Fruit fly (Drosophila melanogaster): ENCODE measurements around the gene raskol.

Gene raskol

DNA sequence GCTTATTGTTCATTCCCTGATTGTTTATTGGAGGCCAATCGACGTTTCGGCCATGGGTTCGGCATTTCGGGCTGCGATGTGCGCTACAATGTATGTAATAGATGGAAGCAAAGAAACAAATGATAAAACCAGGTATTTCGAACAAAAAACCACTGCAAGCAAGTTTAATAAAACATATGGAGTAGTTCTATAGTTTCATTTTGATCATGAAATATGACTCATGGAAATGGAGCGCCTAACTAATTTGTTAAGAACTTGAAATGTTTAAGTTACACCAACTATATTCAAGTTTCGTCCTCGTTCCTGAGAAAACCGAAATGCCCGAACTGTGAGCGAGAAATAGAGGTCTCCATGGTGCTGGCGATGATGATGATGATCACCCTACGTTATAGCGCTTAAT, 70.4 kb downstream of the raskol start (continued):
- TF ChIP-seq CoRest (tag; optimal IDR thresholded peaks at IDR 0.05) (peak; percentile 70), CG7357 (GFP tag; IDR thresholded peaks at IDR 0.05) (0 out of 3 replicates have a peak, but pooled peaks have one; percentile 13), CG11085 (GFP tag; IDR thresholded peaks at IDR 0.05) (no peak), CG8281 (tag; optimal IDR thresholded peaks at IDR 0.05) (no peak), CG10321 (GFP tag; IDR thresholded peaks at IDR 0.05) (no peak), CG14710 (tag; optimal IDR thresholded peaks at IDR 0.05) (peak; percentile 59), CG31441 (GFP tag; IDR thresholded peaks at IDR 0.05) (peak; percentile 56; the same call in 1 of the 2 replicates), Dbx (GFP tag; IDR thresholded peaks at IDR 0.05) (no peak), CG6689 (GFP tag; IDR thresholded peaks at IDR 0.05) (peak; percentile 49), Med (GFP tag) (peak; percentile 64), CG7839 (tag; optimal IDR thresholded peaks at IDR 0.05) (peak; percentile 56), pum (GFP tag; optimal IDR thresholded peaks at IDR 0.05) (no peak), vvl (GFP tag; IDR thresholded peaks at IDR 0.05) (0 out of 2 replicates have a peak, but pooled peaks have one; percentile 29), Mad (GFP tag; optimal IDR thresholded peaks at IDR 0.05) (no peak), CG8924 (tag; optimal IDR thresholded peaks at IDR 0.05) (peak; percentile 53), Dek (tag; optimal IDR thresholded peaks at IDR 0.05) (no peak), CG2889 (GFP tag; IDR thresholded peaks at IDR 0.05) (no peak), CG18764 (GFP tag; optimal IDR thresholded peaks at IDR 0.05) (no peak), Ptx1 (GFP tag; IDR thresholded peaks at IDR 0.05) (0 out of 2 replicates have a peak, but pooled peaks have one; percentile 29), Mes4 (GFP tag; optimal IDR thresholded peaks at IDR 0.05) (no peak), gce (GFP tag; IDR thresholded peaks at IDR 0.05) (no peak), Dp (GFP tag; optimal IDR thresholded peaks at IDR 0.05) (no peak), lola (GFP tag; optimal IDR thresholded peaks at IDR 0.05) (peak in 1 of 3 experiments; percentile 74), H15 (GFP tag; IDR thresholded peaks at IDR 0.05) (no peak), Hmx (GFP tag; optimal IDR thresholded peaks at IDR 0.05) (no peak), Chrac-16 (GFP tag; optimal IDR thresholded peaks at IDR 0.05) (peak; percentile 1), Nf-YB (GFP tag; optimal IDR thresholded peaks at IDR 0.05) (no peak), shn (GFP tag; optimal IDR thresholded peaks at IDR 0.05) (no peak), CG17568 (GFP tag; optimal IDR thresholded peaks at IDR 0.05) (no peak), CG6272 (GFP tag; IDR thresholded peaks at IDR 0.05) (no peak), CG2678 (tag; optimal IDR thresholded peaks at IDR 0.05) (no peak), CG8089 (GFP tag; optimal IDR thresholded peaks at IDR 0.05) (peak; percentile 12), CG15601 (tag; optimal IDR thresholded peaks at IDR 0.05) (no peak), D (optimal IDR thresholded peaks at IDR 0.05) (no peak), D (GFP tag; optimal IDR thresholded peaks at IDR 0.05) (peak; percentile 40), B-H1 (GFP tag; IDR thresholded peaks at IDR 0.05) (no peak), CG4730 (GFP tag; IDR thresholded peaks at IDR 0.05) (0 out of 2 replicates have a peak, but pooled peaks have one; percentile 18), bigmax (GFP tag; optimal IDR thresholded peaks at IDR 0.05) (no peak), Hsf (GFP tag; optimal IDR thresholded peaks at IDR 0.05) (peak; percentile 8), jumu (GFP tag; optimal IDR thresholded peaks at IDR 0.05) (no peak), twi (tag; optimal IDR thresholded peaks at IDR 0.05) (peak; percentile 16), Lhr (GFP tag; optimal IDR thresholded peaks at IDR 0.05) (peak; percentile 6), Pdp1 (GFP tag; optimal IDR thresholded peaks at IDR 0.05) (peak in 1 of 2 experiments; percentile 18), CG5953 (GFP tag; IDR thresholded peaks at IDR 0.05) (no peak), E2f2 (GFP tag; IDR thresholded peaks at IDR 0.05) (no peak), sc (optimal IDR thresholded peaks at IDR 0.05) (no peak), sc (GFP tag; optimal IDR thresholded peaks at IDR 0.05) (peak; percentile 3), CG32772 (GFP tag; IDR thresholded peaks at IDR 0.05) (0 out of 2 replicates have a peak, but pooled peaks have one; percentile 13), ranshi (GFP tag; IDR thresholded peaks at IDR 0.05) (no peak), CG6683 (GFP tag; optimal IDR thresholded peaks at IDR 0.05) (no peak), lab (GFP tag; optimal IDR thresholded peaks at IDR 0.05) (no peak), Sin3A (optimal IDR thresholded peaks at IDR 0.05) (no peak)
